Worm (Caenorhabditis elegans): ENCODE results near the gene C23G10.5.
A peak's percentile ranks its signal among the peaks of the same experiment; 100 is the strongest.

- no peak for TF ChIP-seq ZK546.5 (tag; optimal IDR thresholded peaks at IDR 0.05)
- no peak for TF ChIP-seq nhr-12 (tag; optimal IDR thresholded peaks at IDR 0.05)
- no peak for TF ChIP-seq unc-62 (GFP tag; optimal IDR thresholded peaks at IDR 0.05)
- no peak for TF ChIP-seq nhr-28 (tag; optimal IDR thresholded peaks at IDR 0.05)
- TF ChIP-seq mdl-1 (tag; optimal IDR thresholded peaks at IDR 0.05), result no peak
- no peak for TF ChIP-seq elt-3 (tag; optimal IDR thresholded peaks at IDR 0.05)
- peak; percentile 84 for TF ChIP-seq lin-15B (tag; optimal IDR thresholded peaks at IDR 0.05)
- TF ChIP-seq ceh-82 (tag; optimal IDR thresholded peaks at IDR 0.05), result no peak
- no peak for TF ChIP-seq unc-39 (tag; optimal IDR thresholded peaks at IDR 0.05)
- TF ChIP-seq zag-1 (tag; optimal IDR thresholded peaks at IDR 0.05), result no peak
- peak; percentile 65 for TF ChIP-seq pqm-1 (tag; optimal IDR thresholded peaks at IDR 0.05)
These were observed 15.4 kb downstream of the C23G10.5 start, which contains the start of the genes sna-3 and rps-3 for ce11 chrIII:6206161-6206853.

All from whole organism, L3 larva.